In genomic region chrX:6654139-6654538, ce11 we compare ENCODE assay signal across 5 worm cellular contexts.
A peak's percentile ranks its signal among the peaks of the same experiment; 100 is the strongest.
TF ChIP-seq lines count a peak whose summit lies in the region.

No protein-coding gene starts in this region.

TF ChIP-seq in whole organism, L1 larva, 84 proteins besides CTCF, POLR2A, EP300 and RAD21:
- no peak for TF ChIP-seq isw-1 (GFP tag; IDR thresholded peaks at IDR 0.05; lab: Robert Waterston, UW)
- peak; percentile 40 for TF ChIP-seq elt-2 (tag; optimal IDR thresholded peaks at IDR 0.05; lab: Kevin White, UChicago)
- no peak for TF ChIP-seq ceh-90 (tag; optimal IDR thresholded peaks at IDR 0.05; lab: Kevin White, UChicago)
- TF ChIP-seq F16B12.6 (tag; optimal IDR thresholded peaks at IDR 0.05; lab: Kevin White, UChicago): no peak
- TF ChIP-seq nhr-237 (tag; optimal IDR thresholded peaks at IDR 0.05; lab: Kevin White, UChicago): no peak
TF ChIP-seq in whole organism, L1 larva: peak in this region for 1.

TF ChIP-seq in whole organism, L2 larva, 48 proteins besides CTCF, POLR2A, EP300 and RAD21:
- TF ChIP-seq fos-1 (tag; optimal IDR thresholded peaks at IDR 0.05; lab: Kevin White, UChicago) (peak; percentile 11), C34F6.9 (tag; optimal IDR thresholded peaks at IDR 0.05; lab: Kevin White, UChicago) (no peak)

TF ChIP-seq in whole organism, L3 larva, 47 proteins besides CTCF, POLR2A, EP300 and RAD21:
- TF ChIP-seq mdl-1 (tag; optimal IDR thresholded peaks at IDR 0.05; lab: Kevin White, UChicago) (no peak), pqm-1 (tag; optimal IDR thresholded peaks at IDR 0.05; lab: Kevin White, UChicago) (peak; percentile 66), nhr-67 (tag; optimal IDR thresholded peaks at IDR 0.05; lab: Kevin White, UChicago) (no peak), nfya-1 (tag; optimal IDR thresholded peaks at IDR 0.05; lab: Kevin White, UChicago; ENCODE audit: insufficient read depth) (no peak), sea-2 (GFP tag; optimal IDR thresholded peaks at IDR 0.05; lab: Kevin White, UChicago) (no peak), elt-2 (tag; optimal IDR thresholded peaks at IDR 0.05; lab: Kevin White, UChicago) (peak; percentile 80), ceh-16 (tag; optimal IDR thresholded peaks at IDR 0.05; lab: Kevin White, UChicago) (no peak), zag-1 (tag; optimal IDR thresholded peaks at IDR 0.05; lab: Kevin White, UChicago) (no peak), snpc-4 (tag; optimal IDR thresholded peaks at IDR 0.05; lab: Kevin White, UChicago) (no peak), nhr-28 (tag; optimal IDR thresholded peaks at IDR 0.05; lab: Kevin White, UChicago) (no peak), ceh-9 (tag; optimal IDR thresholded peaks at IDR 0.05; lab: Kevin White, UChicago) (no peak), nhr-25 (tag; optimal IDR thresholded peaks at IDR 0.05; lab: Kevin White, UChicago) (no peak), tbx-2 (tag; optimal IDR thresholded peaks at IDR 0.05; lab: Kevin White, UChicago) (no peak), fkh-2 (tag; optimal IDR thresholded peaks at IDR 0.05; lab: Kevin White, UChicago) (no peak), lsy-12 (tag; optimal IDR thresholded peaks at IDR 0.05; lab: Kevin White, UChicago) (no peak)

TF ChIP-seq in whole organism, L4 larva, 104 proteins besides CTCF, POLR2A, EP300 and RAD21:
- TF ChIP-seq nhr-28 (tag; optimal IDR thresholded peaks at IDR 0.05; lab: Kevin White, UChicago): peak; percentile 20
- 0 out of 2 replicates have a peak, but pooled peaks have one; percentile 38 for TF ChIP-seq tra-1 (GFP tag; IDR thresholded peaks at IDR 0.05; lab: Robert Waterston, UW)
- TF ChIP-seq dmd-6 (GFP tag; IDR thresholded peaks at IDR 0.05; lab: Robert Waterston, UW): peak; percentile 79
- no peak for TF ChIP-seq F10B5.3 (tag; optimal IDR thresholded peaks at IDR 0.05; lab: Kevin White, UChicago)
- no peak for TF ChIP-seq T26A8.4 (GFP tag; IDR thresholded peaks at IDR 0.05; lab: Robert Waterston, UW)
- no peak for TF ChIP-seq cey-2 (tag; optimal IDR thresholded peaks at IDR 0.05; lab: Kevin White, UChicago; ENCODE audit: borderline replicate concordance, insufficient read depth)
- TF ChIP-seq pqm-1 (tag; optimal IDR thresholded peaks at IDR 0.05; lab: Kevin White, UChicago): peak; percentile 53
- peak; percentile 62; the same call in 1 of the 2 replicates for TF ChIP-seq php-3 (GFP tag; IDR thresholded peaks at IDR 0.05; lab: Robert Waterston, UW)
- peak; percentile 32 for TF ChIP-seq hlh-11 (tag; optimal IDR thresholded peaks at IDR 0.05; lab: Kevin White, UChicago)
- no peak for TF ChIP-seq ceh-82 (tag; optimal IDR thresholded peaks at IDR 0.05; lab: Kevin White, UChicago)
- peak; percentile 66 for TF ChIP-seq dve-1 (tag; optimal IDR thresholded peaks at IDR 0.05; lab: Kevin White, UChicago; ENCODE audit: insufficient read depth)
- TF ChIP-seq unc-62 (GFP tag; optimal IDR thresholded peaks at IDR 0.05 in 1 of 2; lab: Kevin White, UChicago): peak in 1 of 2 experiments; percentile 34
- no peak for TF ChIP-seq unc-62 (tag; optimal IDR thresholded peaks at IDR 0.05; lab: Kevin White, UChicago)

TF ChIP-seq in whole organism, young adult, 124 proteins besides CTCF, POLR2A, EP300 and RAD21:
- TF ChIP-seq nhr-80 (tag; optimal IDR thresholded peaks at IDR 0.05; lab: Kevin White, UChicago): peak; percentile 50
- no peak for TF ChIP-seq atf-7 (tag; optimal IDR thresholded peaks at IDR 0.05; lab: Kevin White, UChicago)
